Worm (Caenorhabditis elegans) whole organism, mixed stage, embryonic: ENCODE measurements around the gene F43G6.7.

Source experiments
- M03D4.4 ChIP-seq: sonication (generic microtip); optimal IDR thresholded peaks from 2 replicates; lab custom pipeline; 2017; ENCODE audit warnings: mild to moderate bottlenecking, missing genetic modification characterization, missing compliant biosample characterization
- bed-3 ChIP-seq: fragments of 200-800 bp; sonication (Bioruptor generic); optimal IDR thresholded peaks from 3 replicates; lab custom pipeline; 2018; ENCODE audit warnings: mild to moderate bottlenecking, missing genetic modification characterization, moderate library complexity, missing compliant biosample characterization
- ceh-39 ChIP-seq: fragments of 150-350 bp; optimal IDR thresholded peaks from 2 replicates; lab custom pipeline; 2014; ENCODE audit warnings: missing biosample characterization, missing genetic modification characterization
- ceh-83 ChIP-seq: fragments of 200-800 bp; sonication (Bioruptor generic); optimal IDR thresholded peaks from 2 replicates; lab custom pipeline; 2018; ENCODE audit warnings: mild to moderate bottlenecking, missing genetic modification characterization, missing compliant biosample characterization
- ces-1 ChIP-seq: fragments of 150-350 bp; optimal IDR thresholded peaks from 2 replicates; lab custom pipeline; 2014; ENCODE audit warnings: missing biosample characterization, missing genetic modification reagents, missing genetic modification characterization
- cnd-1 ChIP-seq: fragments of 200-800 bp; sonication (Bioruptor generic); optimal IDR thresholded peaks from 2 replicates; lab custom pipeline; 2018; ENCODE audit warnings: mild to moderate bottlenecking, missing genetic modification characterization, missing compliant biosample characterization
- drap-1 ChIP-seq: fragments of 200-800 bp; sonication (Bioruptor generic); optimal IDR thresholded peaks from 3 replicates; lab custom pipeline; 2018; ENCODE audit warnings: mild to moderate bottlenecking, missing genetic modification characterization, missing compliant biosample characterization
- elt-3 ChIP-seq: fragments of 150-350 bp; optimal IDR thresholded peaks from 2 replicates; lab custom pipeline; 2014; ENCODE audit warnings: missing biosample characterization, missing genetic modification characterization
- flh-1 ChIP-seq: fragments of 200-800 bp; sonication (Bioruptor generic); optimal IDR thresholded peaks from 2 replicates; lab custom pipeline; 2018; ENCODE audit warnings: mild to moderate bottlenecking, missing genetic modification characterization, moderate library complexity, missing compliant biosample characterization
- ham-2 ChIP-seq: fragments of 200-800 bp; sonication (Bioruptor generic); optimal IDR thresholded peaks from 2 replicates; lab custom pipeline; 2018; ENCODE audit warnings: mild to moderate bottlenecking, missing genetic modification characterization, missing compliant biosample characterization
- hlh-1 ChIP-seq: fragments of 150-350 bp; optimal IDR thresholded peaks from 2 replicates; lab custom pipeline; 2014; ENCODE audit warnings: missing biosample characterization, missing genetic modification reagents, missing genetic modification characterization
- lin-13 ChIP-seq: fragments of 150-350 bp; optimal IDR thresholded peaks from 2 replicates; lab custom pipeline; 2014; ENCODE audit warnings: missing biosample characterization, missing genetic modification characterization
- lsy-2 ChIP-seq: fragments of 150-350 bp; optimal IDR thresholded peaks from 2 replicates; lab custom pipeline; 2014; ENCODE audit warnings: missing biosample characterization, missing genetic modification characterization
- mep-1 ChIP-seq: fragments of 150-350 bp; optimal IDR thresholded peaks from 2 replicates; lab custom pipeline; 2017; ENCODE audit warnings: missing biosample characterization, missing genetic modification reagents, missing genetic modification characterization, inconsistent platforms
- mls-2 ChIP-seq: sonication (generic microtip); optimal IDR thresholded peaks from 2 replicates; lab custom pipeline; 2016; ENCODE audit warnings: mild to moderate bottlenecking, missing genetic modification characterization, moderate library complexity, missing compliant biosample characterization
- nhr-12 ChIP-seq: fragments of 150-350 bp; optimal IDR thresholded peaks from 2 replicates; lab custom pipeline; 2014; ENCODE audit warnings: missing biosample characterization, missing genetic modification characterization
- nhr-2 ChIP-seq: fragments of 150-350 bp; optimal IDR thresholded peaks from 2 replicates; lab custom pipeline; 2014; ENCODE audit warnings: missing biosample characterization, missing genetic modification characterization
- nhr-28 ChIP-seq: fragments of 150-350 bp; optimal IDR thresholded peaks from 2 replicates; lab custom pipeline; 2014; ENCODE audit warnings: missing biosample characterization, missing genetic modification characterization
- nhr-76 ChIP-seq: sonication (generic microtip); optimal IDR thresholded peaks from 2 replicates; lab custom pipeline; 2017; ENCODE audit warnings: missing biosample characterization, missing genetic modification characterization
- pha-4 ChIP-seq: fragments of 150-350 bp; optimal IDR thresholded peaks from 2 replicates; lab custom pipeline; 2018; ENCODE audit warnings: missing biosample characterization, missing genetic modification reagents, missing genetic modification characterization
- sem-2 ChIP-seq: fragments of 200-800 bp; sonication (Bioruptor generic); optimal IDR thresholded peaks from 2 replicates; lab custom pipeline; 2018; ENCODE audit warnings: mild to moderate bottlenecking, missing genetic modification characterization, missing compliant biosample characterization
- snpc-4 ChIP-seq: fragments of 150-350 bp; optimal IDR thresholded peaks from 2 replicates; lab custom pipeline; 2014; ENCODE audit warnings: missing biosample characterization, missing genetic modification characterization
- unc-120 ChIP-seq: sonication (generic microtip); optimal IDR thresholded peaks from 2 replicates; lab custom pipeline; 2017; ENCODE audit warnings: missing genetic modification characterization, missing compliant biosample characterization; ENCODE audit not compliant: poor library complexity, severe bottlenecking
- unc-39 ChIP-seq: fragments of 150-350 bp; optimal IDR thresholded peaks from 2 replicates; lab custom pipeline; 2014; ENCODE audit warnings: missing biosample characterization, missing genetic modification characterization
- unc-62 ChIP-seq: fragments of 150-350 bp; optimal IDR thresholded peaks from 2 replicates; lab custom pipeline; 2014; ENCODE audit warnings: missing biosample characterization, missing genetic modification reagents, missing genetic modification characterization
- zip-8 ChIP-seq: fragments of 150-350 bp; optimal IDR thresholded peaks from 2 replicates; lab custom pipeline; 2014; ENCODE audit warnings: missing biosample characterization, missing genetic modification characterization
- ztf-11 ChIP-seq: fragments of 150-350 bp; optimal IDR thresholded peaks from 2 replicates; lab custom pipeline; 2014; ENCODE audit warnings: missing biosample characterization, missing genetic modification characterization

F43G6.7 gene

DNA sequence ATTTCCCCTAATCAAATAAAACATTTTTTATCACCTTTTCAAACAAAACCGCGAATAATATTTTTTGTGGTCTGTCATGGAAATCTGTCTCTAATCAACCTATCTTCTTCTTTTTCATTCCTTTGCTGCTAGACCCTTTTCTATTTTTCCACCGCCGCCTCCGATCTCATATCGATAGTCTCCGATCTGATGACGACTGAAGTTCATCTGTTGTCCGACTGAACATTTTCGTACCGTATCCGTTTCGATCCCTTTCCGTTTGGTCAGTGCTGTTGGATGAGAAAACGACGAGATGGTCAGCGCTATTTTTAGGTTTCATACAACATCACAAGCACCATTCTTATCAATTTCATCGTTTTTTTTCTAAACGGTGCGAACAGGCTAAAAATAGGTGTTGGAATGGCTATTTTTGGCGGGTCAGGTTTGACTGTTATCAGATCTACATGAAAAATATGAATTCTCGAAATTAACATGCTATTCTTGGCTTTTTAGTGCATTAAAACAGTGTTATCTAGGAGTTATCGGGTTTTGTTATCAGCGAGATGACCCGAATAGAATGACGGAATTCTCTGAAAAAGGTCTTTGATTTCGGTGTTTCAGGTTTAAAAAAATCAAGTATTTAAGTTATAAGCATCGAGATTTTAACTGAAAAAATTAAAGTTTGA is 26.1 kb downstream of the F43G6.7 start:
- TF ChIP-seq mep-1 = no peak
- TF ChIP-seq M03D4.4 = no peak
- no peak for TF ChIP-seq nhr-2 (tag; lab: Kevin White, UChicago)
- TF ChIP-seq nhr-76 = no peak

DNA sequence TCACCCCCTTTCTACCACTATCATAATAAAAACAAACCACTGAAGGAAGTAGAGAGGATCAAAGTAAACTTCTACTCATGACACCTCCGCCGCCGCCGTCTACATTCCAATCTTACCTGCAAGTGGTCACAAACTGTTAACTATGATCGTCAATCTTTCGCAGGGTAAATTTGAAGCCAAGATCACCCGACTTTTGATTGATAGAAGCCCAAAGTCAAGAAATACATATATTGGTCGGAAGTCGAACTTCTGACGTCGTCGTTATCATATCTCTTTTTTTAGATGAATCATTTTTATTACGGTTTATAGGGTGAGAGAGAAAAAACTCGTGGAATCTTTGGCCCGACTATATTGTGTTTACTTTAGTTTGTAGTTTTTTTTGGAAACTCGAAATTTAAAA is 27.8 kb downstream of the F43G6.7 start:
- TF ChIP-seq ztf-11 (tag; lab: Kevin White, UChicago) (no peak), mls-2 (tag; lab: Kevin White, UChicago) (no peak), unc-120 (no peak), cnd-1 (no peak), flh-1 (GFP tag; lab: Kevin White, UChicago) (no peak), ces-1 (GFP tag; lab: Kevin White, UChicago) (no peak), ceh-83 (GFP tag; lab: Kevin White, UChicago) (no peak), elt-3 (tag; lab: Kevin White, UChicago) (no peak), nhr-28 (tag; lab: Kevin White, UChicago) (no peak)

- TF ChIP-seq nhr-2 (tag; lab: Kevin White, UChicago) (no peak), ceh-39 (tag; lab: Kevin White, UChicago) (no peak), unc-39 (tag; lab: Kevin White, UChicago) (no peak), mep-1 (no peak), sem-2 (GFP tag; lab: Kevin White, UChicago) (no peak), M03D4.4 (no peak), pha-4 (tag; lab: Kevin White, UChicago) (no peak), zip-8 (tag; lab: Kevin White, UChicago) (no peak), ces-1 (GFP tag; lab: Kevin White, UChicago) (no peak), lin-13 (no peak), flh-1 (GFP tag; lab: Kevin White, UChicago) (no peak), mls-2 (tag; lab: Kevin White, UChicago) (no peak), unc-62 (GFP tag; lab: Kevin White, UChicago) (no peak), hlh-1 (tag; lab: Kevin White, UChicago) (no peak)
Observed at ce11 chrII:11839116-11839515, 28.5 kb downstream of the F43G6.7 start.

DNA sequence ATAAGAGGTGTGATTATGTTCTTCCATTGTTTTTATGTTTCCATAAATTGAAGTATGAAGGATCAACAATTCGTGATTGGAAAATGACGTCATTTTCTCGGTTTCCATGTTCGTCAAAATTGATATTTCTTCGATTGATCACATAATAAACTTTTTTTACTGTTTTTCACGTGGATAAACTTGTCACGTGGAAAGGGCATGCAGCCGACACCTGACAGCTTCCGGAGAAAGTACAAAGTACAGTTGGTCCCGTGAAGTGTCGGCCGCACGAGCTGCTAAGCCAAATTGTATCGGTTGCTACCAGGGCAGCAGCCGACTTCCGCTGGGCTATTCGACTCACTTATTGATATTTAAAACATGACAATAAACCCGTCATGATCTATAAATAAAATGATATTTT is 31.1 kb downstream of the F43G6.7 start:
- peak; percentile 49 for TF ChIP-seq ham-2
- TF ChIP-seq nhr-2 (tag; lab: Kevin White, UChicago) = no peak

- TF ChIP-seq nhr-12 (tag; lab: Kevin White, UChicago) (no peak), unc-39 (tag; lab: Kevin White, UChicago) (no peak), drap-1 (GFP tag; lab: Kevin White, UChicago) (no peak)
- TF ChIP-seq, all 35 proteins: peak for 0
Observed at ce11 chrII:11842317-11842716, 31.7 kb downstream of the F43G6.7 start, which contains the start of gene T27D12.1. Gene T27D12.1 (plus strand): TSS chrII:11842617.

DNA sequence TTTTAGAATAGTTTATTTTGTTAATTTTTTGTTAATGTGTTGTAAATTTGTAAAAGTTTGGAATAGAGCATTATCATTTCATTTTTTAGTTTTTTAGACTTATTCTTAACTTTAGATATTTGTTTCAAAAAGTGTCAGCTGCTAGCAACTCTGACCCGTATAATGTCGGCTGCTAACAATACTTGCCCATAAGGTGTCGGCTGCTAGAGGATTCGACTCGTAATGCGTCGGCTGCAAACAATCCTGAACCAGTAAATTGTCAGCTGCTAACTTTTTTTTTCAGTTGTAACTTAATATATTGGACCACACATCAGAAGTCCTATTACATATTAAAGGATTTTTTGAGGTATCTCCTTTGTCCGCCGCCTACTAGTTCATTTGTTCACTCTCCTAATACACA is 32.2 kb downstream of the F43G6.7 start:
- TF ChIP-seq bed-3 (GFP tag; lab: Kevin White, UChicago) = no peak

- TF ChIP-seq ham-2 (no peak), cnd-1 (no peak), M03D4.4 (no peak), snpc-4 (tag; lab: Kevin White, UChicago) (no peak), bed-3 (GFP tag; lab: Kevin White, UChicago) (no peak), lsy-2 (no peak), nhr-12 (tag; lab: Kevin White, UChicago) (no peak), nhr-2 (tag; lab: Kevin White, UChicago) (no peak), mls-2 (tag; lab: Kevin White, UChicago) (no peak)
Observed at ce11 chrII:11843441-11843840, 32.9 kb downstream of the F43G6.7 start.
